Fruit fly (Drosophila melanogaster) whole organism, embryonic: ENCODE measurements around the gene CG15894.

Experiments used
- CG11093 ChIP-seq: fragments of 200-800 bp; sonication (Bioruptor generic); IDR thresholded peaks from 3 replicates; pipeline ENCODE4 v1.3.6; 2022; ENCODE audit warnings: missing biosample characterization, missing genetic modification characterization
- CG11723 ChIP-seq: fragments of 200-800 bp; sonication (Bioruptor generic); optimal IDR thresholded peaks from 2 replicates; lab custom pipeline; 2017; ENCODE audit warnings: missing biosample characterization, mild to moderate bottlenecking, missing genetic modification characterization
- CG14050 ChIP-seq: fragments of 200-800 bp; sonication (Bioruptor generic); IDR thresholded peaks from 3 replicates; pipeline ENCODE4 v1.3.6; 2022; ENCODE audit warnings: missing biosample characterization, missing genetic modification characterization
- CG1647 ChIP-seq: fragments of 200-800 bp; sonication (Bioruptor generic); optimal IDR thresholded peaks from 3 replicates; lab custom pipeline; 2016; ENCODE audit warnings: missing biosample characterization, missing genetic modification characterization
- CG17328 ChIP-seq: fragments of 200-800 bp; sonication (Bioruptor generic); IDR thresholded peaks from 2 replicates; pipeline ENCODE4 v1.3.6; 2022; ENCODE audit warnings: missing biosample characterization, missing genetic modification characterization
- CG17829 ChIP-seq: fragments of 200-800 bp; optimal IDR thresholded peaks from 2 replicates; lab custom pipeline; 2019; ENCODE audit warnings: missing biosample characterization, mild to moderate bottlenecking, missing genetic modification characterization, moderate library complexity
- CG34224 ChIP-seq: fragments of 200-800 bp; sonication (Bioruptor generic); IDR thresholded peaks from 3 replicates; pipeline ENCODE4 v1.3.6; 2022; ENCODE audit warnings: missing biosample characterization, missing genetic modification characterization; ENCODE audit not compliant: partially characterized antibody
- CG42726 ChIP-seq: fragments of 200-800 bp; sonication (Bioruptor generic); IDR thresholded peaks from 2 replicates; pipeline ENCODE4 v1.3.6; 2022; ENCODE audit warnings: missing biosample characterization, missing genetic modification characterization; ENCODE audit not compliant: partially characterized antibody
- CG4854 ChIP-seq: fragments of 200-800 bp; sonication (Bioruptor generic); optimal IDR thresholded peaks from 2 replicates; lab custom pipeline; 2016; ENCODE audit warnings: missing biosample characterization, missing genetic modification characterization, inconsistent platforms
- CG6175 ChIP-seq: fragments of 200-800 bp; sonication (Bioruptor generic); IDR thresholded peaks from 3 replicates; pipeline ENCODE4 v1.3.6; 2022; ENCODE audit warnings: missing biosample characterization, missing genetic modification characterization
- CG6683 ChIP-seq: fragments of 200-800 bp; sonication (Bioruptor generic); optimal IDR thresholded peaks from 2 replicates; lab custom pipeline; 2017; ENCODE audit warnings: missing biosample characterization, mild to moderate bottlenecking, missing genetic modification characterization, missing genetic modification reagents
- CG6689 ChIP-seq: fragments of 200-800 bp; sonication (Bioruptor generic); IDR thresholded peaks from 2 replicates; pipeline ENCODE4 v1.3.6; 2022; ENCODE audit warnings: missing biosample characterization, missing genetic modification characterization
- CG6791 ChIP-seq: fragments of 200-800 bp; sonication (Bioruptor generic); IDR thresholded peaks from 3 replicates; pipeline ENCODE4 v1.3.6; 2022; ENCODE audit warnings: missing biosample characterization, missing genetic modification characterization; ENCODE audit not compliant: partially characterized antibody
- CG7928 ChIP-seq: fragments of 200-800 bp; sonication (Bioruptor generic); optimal IDR thresholded peaks from 2 replicates; lab custom pipeline; 2017; ENCODE audit warnings: missing biosample characterization, mild to moderate bottlenecking, missing genetic modification characterization
- CG8388 ChIP-seq: fragments of 200-800 bp; sonication (Bioruptor generic); optimal IDR thresholded peaks from 2 replicates; lab custom pipeline; 2019; ENCODE audit warnings: missing biosample characterization, mild to moderate bottlenecking, missing genetic modification characterization, moderate library complexity
- CG9215 ChIP-seq: fragments of 200-800 bp; sonication (Bioruptor generic); IDR thresholded peaks from 2 replicates; pipeline ENCODE4 v1.3.6; 2022; ENCODE audit warnings: missing biosample characterization, missing genetic modification characterization
- CG9797 ChIP-seq: fragments of 200-800 bp; sonication (Bioruptor generic); optimal IDR thresholded peaks from 3 replicates; lab custom pipeline; 2018; ENCODE audit warnings: missing biosample characterization, mild to moderate bottlenecking, missing genetic modification characterization
- CHES-1-like ChIP-seq: fragments of 200-800 bp; sonication (Bioruptor generic); optimal IDR thresholded peaks from 2 replicates; lab custom pipeline; 2016; ENCODE audit warnings: missing biosample characterization, missing genetic modification characterization
- CoRest ChIP-seq: fragments of 200-800 bp; sonication (Bioruptor generic); optimal IDR thresholded peaks from 3 replicates; lab custom pipeline; 2018; ENCODE audit warnings: missing biosample characterization, mild to moderate bottlenecking, missing genetic modification characterization, moderate library complexity
- CrebB ChIP-seq: fragments of 200-800 bp; sonication (Bioruptor generic); optimal IDR thresholded peaks from 3 replicates; lab custom pipeline; 2018; ENCODE audit warnings: missing biosample characterization, mild to moderate bottlenecking, missing genetic modification characterization
- Dp ChIP-seq: fragments of 200-800 bp; sonication (Bioruptor generic); optimal IDR thresholded peaks from 2 replicates; lab custom pipeline; 2018; ENCODE audit warnings: missing biosample characterization, mild to moderate bottlenecking, missing genetic modification characterization, moderate library complexity
- E2f2 ChIP-seq: fragments of 200-800 bp; sonication (Bioruptor generic); IDR thresholded peaks from 2 replicates; pipeline ENCODE4 v1.3.6; 2022; ENCODE audit warnings: missing biosample characterization, missing genetic modification characterization
- Elba2 ChIP-seq: fragments of 200-800 bp; sonication (Bioruptor generic); optimal IDR thresholded peaks from 3 replicates; lab custom pipeline; 2016; ENCODE audit warnings: missing biosample characterization, missing genetic modification characterization
- Gsc ChIP-seq: fragments of 200-800 bp; sonication (Bioruptor generic); IDR thresholded peaks from 2 replicates; pipeline ENCODE4 v1.3.6; 2022; ENCODE audit warnings: missing biosample characterization, missing genetic modification characterization
- Gug ChIP-seq: fragments of 200-800 bp; sonication (Bioruptor generic); IDR thresholded peaks from 4 replicates; pipeline ENCODE4 v1.3.6; 2022; ENCODE audit warnings: missing biosample characterization, missing genetic modification characterization
- HmgZ ChIP-seq: fragments of 200-800 bp; sonication (Bioruptor generic); optimal IDR thresholded peaks from 2 replicates; lab custom pipeline; 2018; ENCODE audit warnings: missing biosample characterization, mild to moderate bottlenecking, missing genetic modification characterization
- Hr3 ChIP-seq: fragments of 200-800 bp; sonication (Bioruptor generic); optimal IDR thresholded peaks from 3 replicates; lab custom pipeline; 2016; ENCODE audit warnings: missing biosample characterization, missing genetic modification characterization
- Hr78 ChIP-seq, 2 experiments: fragments of 200-800 bp in 1 of 2; fragments of >200 bp in 1 of 2; sonication (Bioruptor generic) in 1 of 2; optimal IDR thresholded peaks; 2 replicates each; lab custom pipeline; 2017 to 2019; ENCODE audit warnings: missing biosample characterization in 2 of 2, missing genetic modification characterization in 2 of 2, mild to moderate bottlenecking in 1 of 2, moderate library complexity in 1 of 2
- MESR4 ChIP-seq: fragments of 200-800 bp; sonication (Bioruptor generic); optimal IDR thresholded peaks from 2 replicates; lab custom pipeline; 2018; ENCODE audit warnings: missing biosample characterization, mild to moderate bottlenecking, missing genetic modification characterization, moderate library complexity
- Myb ChIP-seq: fragments of 200-800 bp; sonication (Bioruptor generic); optimal IDR thresholded peaks from 2 replicates; lab custom pipeline; 2016; ENCODE audit warnings: missing biosample characterization, missing genetic modification characterization
- Nf-YA ChIP-seq: fragments of 200-800 bp; sonication (Bioruptor generic); IDR thresholded peaks from 2 replicates; pipeline ENCODE4 v1.3.6; 2022; ENCODE audit warnings: missing biosample characterization, missing genetic modification characterization
- Oli ChIP-seq: fragments of 200-800 bp; sonication (Bioruptor generic); optimal IDR thresholded peaks from 2 replicates; lab custom pipeline; 2018; ENCODE audit warnings: missing biosample characterization, mild to moderate bottlenecking, missing genetic modification characterization, moderate library complexity
- Sry-δ ChIP-seq: fragments of 200-800 bp; sonication (Bioruptor generic); optimal IDR thresholded peaks from 2 replicates; lab custom pipeline; 2016; ENCODE audit warnings: missing biosample characterization, missing genetic modification characterization
- Taf1 ChIP-seq: fragments of 200-800 bp; sonication (Bioruptor generic); IDR thresholded peaks from 2 replicates; pipeline ENCODE4 v1.3.6; 2022; ENCODE audit warnings: missing biosample characterization, missing genetic modification characterization
- abd-A ChIP-seq: fragments of 200-800 bp; sonication (Bioruptor generic); optimal IDR thresholded peaks from 3 replicates; lab custom pipeline; 2019; ENCODE audit warnings: missing biosample characterization, mild to moderate bottlenecking, missing genetic modification characterization, moderate library complexity
- ash1 ChIP-seq: fragments of 200-800 bp; sonication (Bioruptor generic); optimal IDR thresholded peaks from 2 replicates; lab custom pipeline; 2018; ENCODE audit warnings: missing biosample characterization, mild to moderate bottlenecking, missing genetic modification characterization
- bbx ChIP-seq: fragments of 200-800 bp; sonication (Bioruptor generic); IDR thresholded peaks from 2 replicates; pipeline ENCODE4 v1.3.6; 2022; ENCODE audit warnings: missing biosample characterization, missing genetic modification characterization; ENCODE audit not compliant: partially characterized antibody
- caup ChIP-seq: fragments of 200-800 bp; sonication (Bioruptor generic); optimal IDR thresholded peaks from 3 replicates; lab custom pipeline; 2017; ENCODE audit warnings: missing biosample characterization, mild to moderate bottlenecking, missing genetic modification characterization, moderate library complexity; ENCODE audit not compliant: severe bottlenecking
- danr ChIP-seq: fragments of 200-800 bp; sonication (Bioruptor generic); IDR thresholded peaks from 2 replicates; pipeline ENCODE4 v1.3.6; 2022; ENCODE audit warnings: missing biosample characterization, missing genetic modification characterization
- dimm ChIP-seq: fragments of 200-800 bp; sonication (Bioruptor generic); IDR thresholded peaks from 2 replicates; pipeline ENCODE4 v1.3.6; 2022; ENCODE audit warnings: missing biosample characterization, missing genetic modification characterization
- gce ChIP-seq: fragments of 200-800 bp; sonication (Bioruptor generic); IDR thresholded peaks from 3 replicates; pipeline ENCODE4 v1.3.6; 2022; ENCODE audit warnings: missing biosample characterization, missing genetic modification characterization
- hth ChIP-seq: fragments of >200 bp; optimal IDR thresholded peaks from 2 replicates; lab custom pipeline; 2017; ENCODE audit warnings: inconsistent platforms
- knrl ChIP-seq: fragments of 200-800 bp; sonication (Bioruptor generic); IDR thresholded peaks from 3 replicates; pipeline ENCODE4 v1.3.6; 2022; ENCODE audit warnings: missing biosample characterization, missing genetic modification characterization; ENCODE audit not compliant: partially characterized antibody
- nerfin-1 ChIP-seq: fragments of 200-800 bp; sonication (Bioruptor generic); optimal IDR thresholded peaks from 3 replicates; lab custom pipeline; 2019; ENCODE audit warnings: missing biosample characterization, mild to moderate bottlenecking, missing genetic modification characterization, moderate library complexity
- nmo ChIP-seq: fragments of 200-800 bp; sonication (Bioruptor generic); optimal IDR thresholded peaks from 2 replicates; lab custom pipeline; 2018; ENCODE audit warnings: missing biosample characterization, mild to moderate bottlenecking, missing genetic modification characterization, moderate library complexity
- pnt ChIP-seq: fragments of 200-800 bp; sonication (Bioruptor generic); optimal IDR thresholded peaks from 3 replicates; lab custom pipeline; 2016; ENCODE audit warnings: missing biosample characterization, missing genetic modification characterization
- row ChIP-seq: fragments of 200-800 bp; sonication (Bioruptor generic); IDR thresholded peaks from 3 replicates; pipeline ENCODE4 v1.3.6; 2022; ENCODE audit warnings: missing biosample characterization, missing genetic modification characterization
- sens ChIP-seq: fragments of 200-800 bp; sonication (Bioruptor generic); peaks from one replicate; lab custom pipeline; 2016; ENCODE audit warnings: missing biosample characterization, missing genetic modification characterization
- sisA ChIP-seq: fragments of 200-800 bp; sonication (Bioruptor generic); IDR thresholded peaks from 2 replicates; pipeline ENCODE4 v1.3.6; 2022; ENCODE audit warnings: missing biosample characterization, missing genetic modification characterization
- vfl ChIP-seq: fragments of 200-800 bp; sonication (Bioruptor generic); optimal IDR thresholded peaks from 2 replicates; lab custom pipeline; 2016; ENCODE audit warnings: missing biosample characterization, missing genetic modification characterization
- vvl ChIP-seq: fragments of 200-800 bp; sonication (Bioruptor generic); IDR thresholded peaks from 2 replicates; pipeline ENCODE4 v1.3.6; 2022; ENCODE audit warnings: missing biosample characterization, missing genetic modification characterization

CG15894 gene

dm6 chrX:6276590-6276989, 32.4 kb upstream of the CG15894 start, which contains the start of gene CG3566 (continued):
- TF ChIP-seq vfl (GFP tag; lab: Kevin White, UChicago) = no peak
- no peak for TF ChIP-seq hth (lab: Kevin White, UChicago)
- TF ChIP-seq vvl (GFP tag; lab: Robert Waterston, UW) = peak; percentile 33; the same call in 1 of the 2 replicates
- TF ChIP-seq ash1 (GFP tag; lab: Kevin White, UChicago) = no peak
- 0 out of 2 replicates have a peak, but pooled peaks have one; percentile 10 for TF ChIP-seq CG42726 (GFP tag; lab: Robert Waterston, UW)
- no peak for TF ChIP-seq CG14050 (GFP tag; lab: Robert Waterston, UW)
- no peak for TF ChIP-seq Sry-δ
- TF ChIP-seq CG6683 (GFP tag; lab: Kevin White, UChicago) = no peak
- TF ChIP-seq bbx (GFP tag; lab: Robert Waterston, UW) = 0 out of 2 replicates have a peak, but pooled peaks have one; percentile 16
- no peak for TF ChIP-seq Taf1 (GFP tag; lab: Robert Waterston, UW)
- TF ChIP-seq CG11723 (GFP tag; lab: Kevin White, UChicago) = no peak
- no peak for TF ChIP-seq HmgZ (tag; lab: Kevin White, UChicago)
- no peak for TF ChIP-seq CHES-1-like
- TF ChIP-seq CG17829 (tag; lab: Kevin White, UChicago) = no peak
- TF ChIP-seq CG11093 (GFP tag; lab: Robert Waterston, UW) = no peak
- no peak for TF ChIP-seq CG6689 (GFP tag; lab: Robert Waterston, UW)
- no peak for TF ChIP-seq CG6175 (GFP tag; lab: Robert Waterston, UW)
- TF ChIP-seq nmo = no peak
- TF ChIP-seq Myb (GFP tag; lab: Kevin White, UChicago) = no peak
- no peak for TF ChIP-seq nerfin-1 (tag; lab: Kevin White, UChicago)
- peak; percentile 79 for TF ChIP-seq sens (GFP tag; lab: Kevin White, UChicago)
- no peak for TF ChIP-seq CG7928 (GFP tag; lab: Kevin White, UChicago)
- TF ChIP-seq Nf-YA (GFP tag; lab: Robert Waterston, UW) = no peak
- no peak for TF ChIP-seq CG1647 (GFP tag; lab: Kevin White, UChicago)
- TF ChIP-seq caup (GFP tag; lab: Kevin White, UChicago) = no peak
- TF ChIP-seq Elba2 (GFP tag; lab: Kevin White, UChicago) = no peak
- TF ChIP-seq Gsc = no peak
- 0 out of 3 replicates have a peak, but pooled peaks have one; percentile 48 for TF ChIP-seq CG6791 (GFP tag; lab: Robert Waterston, UW)
- TF ChIP-seq gce (GFP tag; lab: Robert Waterston, UW) = no peak
- TF ChIP-seq CG9215 (GFP tag; lab: Robert Waterston, UW) = no peak
- no peak for TF ChIP-seq abd-A (tag; lab: Kevin White, UChicago)
- no peak for TF ChIP-seq danr
- no peak for TF ChIP-seq Hr78 (GFP tag; optimal IDR thresholded peaks at IDR 0.05; lab: Kevin White, UChicago)
- TF ChIP-seq Hr3 (GFP tag; lab: Kevin White, UChicago) = no peak
- TF ChIP-seq CoRest (tag; lab: Kevin White, UChicago) = no peak
- no peak for TF ChIP-seq Oli (tag; lab: Kevin White, UChicago)
- no peak for TF ChIP-seq CG8388 (GFP tag; lab: Kevin White, UChicago)
- TF ChIP-seq Gug (GFP tag; lab: Robert Waterston, UW) = no peak
- peak; percentile 3 for TF ChIP-seq Dp (GFP tag; lab: Kevin White, UChicago)
- TF ChIP-seq row (GFP tag; lab: Robert Waterston, UW) = peak; percentile 90
- 0 out of 2 replicates have a peak, but pooled peaks have one; percentile 13 for TF ChIP-seq E2f2 (GFP tag; lab: Robert Waterston, UW)
- no peak for TF ChIP-seq CG34224
- TF ChIP-seq sisA (GFP tag; lab: Robert Waterston, UW) = no peak
- TF ChIP-seq MESR4 (GFP tag; lab: Kevin White, UChicago) = peak; percentile 55
- TF ChIP-seq CG17328 (GFP tag; lab: Robert Waterston, UW) = no peak
- TF ChIP-seq knrl (GFP tag; lab: Robert Waterston, UW) = 0 out of 3 replicates have a peak, but pooled peaks have one; percentile 12
- TF ChIP-seq CG9797 = peak; percentile 63
- no peak for TF ChIP-seq CG4854 (GFP tag; lab: Kevin White, UChicago)
- no peak for TF ChIP-seq dimm (GFP tag; lab: Robert Waterston, UW)
- no peak for TF ChIP-seq pnt (GFP tag; lab: Kevin White, UChicago)
- TF ChIP-seq CrebB (tag; lab: Kevin White, UChicago) = no peak
